Fruit fly (Drosophila melanogaster): Measurements from ENCODE around the gene RnpS1.

The RnpS1 gene

DNA sequence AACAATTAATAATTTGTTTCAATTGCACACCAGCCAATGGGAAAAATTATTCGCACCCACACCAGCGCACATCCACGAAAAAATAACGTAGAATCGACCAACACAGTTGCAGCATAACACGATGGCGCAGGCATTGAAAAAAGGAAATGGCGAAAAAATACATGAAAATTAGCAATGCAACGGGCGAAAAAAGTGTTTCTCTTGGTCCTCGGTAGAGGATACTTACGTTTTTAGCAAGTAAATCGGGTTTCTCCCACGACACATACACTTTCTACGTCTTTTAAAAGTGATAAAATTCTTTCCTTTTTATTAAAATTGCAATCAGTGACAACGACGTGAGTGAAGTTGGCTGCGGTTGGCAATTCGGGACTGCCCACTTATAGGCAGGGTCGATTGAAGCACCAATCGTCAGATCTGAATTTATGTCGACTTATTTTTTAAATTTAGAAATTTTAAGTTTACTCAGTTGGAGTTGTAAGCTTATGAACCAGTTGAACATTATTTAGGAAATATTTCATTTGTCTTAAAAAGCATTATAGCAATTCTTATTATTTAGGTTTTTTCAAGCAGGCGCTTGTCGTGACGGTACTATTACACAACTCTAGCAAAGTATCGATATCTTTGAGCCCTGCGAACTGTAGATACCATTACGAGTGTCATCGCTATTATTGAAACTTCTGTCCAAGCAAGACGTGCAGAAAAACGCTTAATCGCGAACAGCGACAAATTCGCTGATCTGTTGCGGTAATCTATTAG is 25.7 kb downstream of the RnpS1 start, which contains the start of the genes Kap-alpha3 and Son (continued):
- TF ChIP-seq zen2 (GFP tag; IDR thresholded peaks at IDR 0.05; ENCODE audit: partially characterized antibody) (peak; percentile 75; the same call in 1 of the 3 replicates), Hr51 (GFP tag; optimal IDR thresholded peaks at IDR 0.05) (peak; percentile 86 to 95), Xrp1 (GFP tag; IDR thresholded peaks at IDR 0.05) (peak; percentile 80), CG15601 (tag; optimal IDR thresholded peaks at IDR 0.05) (peak; percentile 93), Ada2b (GFP tag; IDR thresholded peaks at IDR 0.05) (peak; percentile 76), Eip74EF (GFP tag; optimal IDR thresholded peaks at IDR 0.05) (peak in 1 of 2 experiments; percentile 76), Fer2 (tag; optimal IDR thresholded peaks at IDR 0.05) (peak; percentile 92), Blimp-1 (GFP tag; optimal IDR thresholded peaks at IDR 0.05) (peak; percentile 70), croc (GFP tag; conservative IDR thresholded peaks at IDR 0.05) (peak; percentile 79), chif (GFP tag; optimal IDR thresholded peaks at IDR 0.05) (peak; percentile 91 to 95), crol (GFP tag; IDR thresholded peaks at IDR 0.05) (peak; percentile 29; the same call in 1 of the 2 replicates), Bdp1 (GFP tag; optimal IDR thresholded peaks at IDR 0.05) (peak; percentile 91), bcd (GFP tag; optimal IDR thresholded peaks at IDR 0.05) (peak; percentile 96), danr (GFP tag; IDR thresholded peaks at IDR 0.05) (peak; percentile 72), trh (GFP tag; optimal IDR thresholded peaks at IDR 0.05) (peak; percentile 88), CG15479 (GFP tag; optimal IDR thresholded peaks at IDR 0.05) (peak; percentile 56), CG1529 (GFP tag; optimal IDR thresholded peaks at IDR 0.05) (peak; percentile 88), Neu2 (GFP tag; optimal IDR thresholded peaks at IDR 0.05; ENCODE audit: borderline replicate concordance) (peak; percentile 91), her (GFP tag; optimal IDR thresholded peaks at IDR 0.05) (peak; percentile 88), CG13894 (tag; optimal IDR thresholded peaks at IDR 0.05) (peak; percentile 91), C15 (GFP tag; IDR thresholded peaks at IDR 0.05) (peak; percentile 80; the same call in 2 of the 3 replicates), cad (GFP tag; optimal IDR thresholded peaks at IDR 0.05) (no peak), Atf6 (GFP tag; IDR thresholded peaks at IDR 0.05) (peak; percentile 86), CG10543 (GFP tag; optimal IDR thresholded peaks at IDR 0.05) (peak; percentile 98), CG6854 (GFP tag; optimal IDR thresholded peaks at IDR 0.05) (peak; percentile 90), Doc2 (GFP tag; IDR thresholded peaks at IDR 0.05) (peak; percentile 62; the same call in 1 of the 2 replicates), dan (GFP tag; IDR thresholded peaks at IDR 0.05) (no peak), dmrt11E (tag; optimal IDR thresholded peaks at IDR 0.05) (peak; percentile 85), CG5180 (GFP tag; optimal IDR thresholded peaks at IDR 0.05) (peak; percentile 80), dpn (GFP tag; optimal IDR thresholded peaks at IDR 0.05) (peak; percentile 86 to 95), Bgb (GFP tag; IDR thresholded peaks at IDR 0.05; ENCODE audit: partially characterized antibody) (peak; percentile 78), pita (GFP tag; optimal IDR thresholded peaks at IDR 0.05) (no peak), Hsf (GFP tag; optimal IDR thresholded peaks at IDR 0.05) (peak; percentile 95), Camta (GFP tag; optimal IDR thresholded peaks at IDR 0.05) (peak; percentile 95), Stat92E (GFP tag; optimal IDR thresholded peaks at IDR 0.05) (peak in 1 of 3 experiments; percentile 60), tll (GFP tag; optimal IDR thresholded peaks at IDR 0.05) (peak; percentile 37 to 79), lab (GFP tag; optimal IDR thresholded peaks at IDR 0.05) (peak; percentile 96), Awh (GFP tag; IDR thresholded peaks at IDR 0.05) (peak; percentile 87), CG30020 (tag; optimal IDR thresholded peaks at IDR 0.05) (peak; percentile 89), cwo (GFP tag; optimal IDR thresholded peaks at IDR 0.05) (peak; percentile 79), ro (GFP tag; IDR thresholded peaks at IDR 0.05) (peak; percentile 47; the same call in 1 of the 2 replicates), Dbx (GFP tag; IDR thresholded peaks at IDR 0.05) (peak; percentile 93), CG4820 (GFP tag; optimal IDR thresholded peaks at IDR 0.05) (peak; percentile 88), zen (tag; optimal IDR thresholded peaks at IDR 0.05) (peak; percentile 83), HLHmδ (GFP tag; optimal IDR thresholded peaks at IDR 0.05) (peak; percentile 97), Abd-B (GFP tag; optimal IDR thresholded peaks at IDR 0.05) (peak; percentile 90), CG3726 (GFP tag; IDR thresholded peaks at IDR 0.05) (peak; percentile 80; the same call in 2 of the 3 replicates)
